Fruit fly (Drosophila melanogaster): ENCODE results near the gene CG2186.

The CG2186 gene

DNA sequence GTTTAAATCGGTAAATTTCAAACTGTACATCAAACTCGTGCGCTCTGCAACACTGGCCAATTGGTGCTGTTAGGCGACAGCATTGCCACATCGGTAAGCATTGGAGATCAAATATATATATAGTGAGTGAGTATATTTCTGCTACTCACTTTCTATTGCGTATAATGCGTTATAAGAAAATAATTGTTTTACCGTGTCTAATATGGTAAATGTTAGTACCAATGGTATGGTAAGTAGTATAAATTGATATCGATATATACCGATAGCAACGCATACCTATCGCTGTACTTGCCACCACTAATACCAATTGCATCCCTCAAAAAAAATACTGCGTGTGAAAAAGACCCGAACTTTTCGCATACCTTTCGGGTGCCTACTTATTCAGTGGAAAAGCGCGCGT, at the start of gene CG2186, which contains the start of gene sofe (continued):
- TF ChIP-seq CG18262 (tag; optimal IDR thresholded peaks at IDR 0.05) (peak; percentile 29), CG3847 (GFP tag; IDR thresholded peaks at IDR 0.05) (peak; percentile 77), CG1603 (tag; optimal IDR thresholded peaks at IDR 0.05) (peak; percentile 86), Myb (GFP tag; optimal IDR thresholded peaks at IDR 0.05) (peak; percentile 91), CG2678 (tag; optimal IDR thresholded peaks at IDR 0.05) (no peak), CG6175 (GFP tag; IDR thresholded peaks at IDR 0.05) (no peak), Fer1 (GFP tag; optimal IDR thresholded peaks at IDR 0.05) (peak; percentile 10), Gsc (GFP tag; IDR thresholded peaks at IDR 0.05) (no peak), tio (GFP tag; optimal IDR thresholded peaks at IDR 0.05) (no peak), CG11456 (GFP tag; IDR thresholded peaks at IDR 0.05) (0 out of 3 replicates have a peak, but pooled peaks have one; percentile 37), row (GFP tag; IDR thresholded peaks at IDR 0.05) (peak; percentile 71), kni (GFP tag; optimal IDR thresholded peaks at IDR 0.05) (peak; percentile 2), Pdp1 (GFP tag; optimal IDR thresholded peaks at IDR 0.05) (peak; percentile 6 to 46), grn (GFP tag; optimal IDR thresholded peaks at IDR 0.05) (no peak), schlank (tag; optimal IDR thresholded peaks at IDR 0.05) (no peak), zen (tag; optimal IDR thresholded peaks at IDR 0.05) (peak; percentile 59), Jarid2 (GFP tag; optimal IDR thresholded peaks at IDR 0.05) (no peak), bcd (GFP tag; optimal IDR thresholded peaks at IDR 0.05) (no peak), gt (GFP tag; IDR thresholded peaks at IDR 0.05) (no peak), ERR (GFP tag; optimal IDR thresholded peaks at IDR 0.05) (peak; percentile 28), CG11247 (GFP tag; IDR thresholded peaks at IDR 0.05) (no peak), CG6654 (GFP tag; optimal IDR thresholded peaks at IDR 0.05) (peak; percentile 81), sna (GFP tag; IDR thresholded peaks at IDR 0.05; ENCODE audit: partially characterized antibody) (peak; percentile 77), Adf1 (GFP tag; IDR thresholded peaks at IDR 0.05) (no peak), CG8281 (tag; optimal IDR thresholded peaks at IDR 0.05) (no peak), wdn (GFP tag; IDR thresholded peaks at IDR 0.05) (no peak), fru (optimal IDR thresholded peaks at IDR 0.05) (no peak), vfl (GFP tag; optimal IDR thresholded peaks at IDR 0.05) (peak; percentile 44), az2 (GFP tag; optimal IDR thresholded peaks at IDR 0.05) (peak; percentile 44), Dp (GFP tag; optimal IDR thresholded peaks at IDR 0.05) (peak; percentile 76), CG7928 (GFP tag; optimal IDR thresholded peaks at IDR 0.05) (peak; percentile 73), C15 (GFP tag; IDR thresholded peaks at IDR 0.05) (no peak), jing (GFP tag; optimal IDR thresholded peaks at IDR 0.05) (no peak), CG17328 (GFP tag; IDR thresholded peaks at IDR 0.05) (no peak), CG10654 (GFP tag; optimal IDR thresholded peaks at IDR 0.05) (peak; percentile 46), CG11695 (GFP tag; IDR thresholded peaks at IDR 0.05) (no peak), Ravus (GFP tag; IDR thresholded peaks at IDR 0.05) (no peak), CG5180 (GFP tag; optimal IDR thresholded peaks at IDR 0.05) (no peak), CG6791 (GFP tag; IDR thresholded peaks at IDR 0.05; ENCODE audit: partially characterized antibody) (peak; percentile 67), CG11504 (tag; optimal IDR thresholded peaks at IDR 0.05) (peak; percentile 86), CG10959 (GFP tag; IDR thresholded peaks at IDR 0.05) (no peak), CG17612 (GFP tag; IDR thresholded peaks at IDR 0.05) (no peak), CG13424 (tag; optimal IDR thresholded peaks at IDR 0.05) (peak; percentile 65), CG9797 (GFP tag; optimal IDR thresholded peaks at IDR 0.05) (peak; percentile 55), HmgZ (tag; optimal IDR thresholded peaks at IDR 0.05) (peak; percentile 61), dimm (GFP tag; IDR thresholded peaks at IDR 0.05) (no peak), HLH4C (GFP tag; IDR thresholded peaks at IDR 0.05; ENCODE audit: partially characterized antibody) (peak; percentile 83), Vsx1 (GFP tag; optimal IDR thresholded peaks at IDR 0.05) (no peak), CG9609 (GFP tag; optimal IDR thresholded peaks at IDR 0.05) (no peak), CG30403 (GFP tag; optimal IDR thresholded peaks at IDR 0.05) (peak; percentile 80), Atf6 (GFP tag; IDR thresholded peaks at IDR 0.05) (peak; percentile 40; the same call in 1 of the 2 replicates), Sox100B (GFP tag; optimal IDR thresholded peaks at IDR 0.05) (no peak)

Measured in whole organism, embryonic.